Worm (Caenorhabditis elegans) whole organism, early embryonic: ENCODE measurements around the gene T05C12.15.

Experiments used
- F13C5.2 ChIP-seq: sonication (generic microtip); optimal IDR thresholded peaks from 2 replicates; lab custom pipeline; 2017; ENCODE audit warnings: mild to moderate bottlenecking, missing genetic modification characterization, inconsistent platforms, missing compliant biosample characterization
- ama-1 ChIP-seq: fragments of 150-350 bp; optimal IDR thresholded peaks from 2 replicates; lab custom pipeline; 2014
- ets-7 ChIP-seq: sonication (generic microtip); optimal IDR thresholded peaks from 2 replicates; lab custom pipeline; 2016; ENCODE audit warnings: missing genotype, missing genetic modification characterization, missing compliant biosample characterization
- pes-1 ChIP-seq: fragments of 200-800 bp; sonication (Bioruptor generic); IDR thresholded peaks from 2 replicates; pipeline ENCODE4 v1.3.6; 2022; ENCODE audit warnings: missing genetic modification reagents, missing genetic modification characterization, missing compliant biosample characterization
- tra-4 ChIP-seq: sonication (generic microtip); optimal IDR thresholded peaks from 2 replicates; lab custom pipeline; 2017; ENCODE audit warnings: missing genetic modification characterization, missing compliant biosample characterization

- no peak for TF ChIP-seq ama-1
- TF ChIP-seq pes-1 (GFP tag; lab: Robert Waterston, UW): no peak
- no peak for TF ChIP-seq ets-7 (tag; lab: Kevin White, UChicago)
- TF ChIP-seq F13C5.2 (tag; lab: Kevin White, UChicago): no peak
- TF ChIP-seq tra-4 (tag; lab: Kevin White, UChicago): no peak
Measured at ce11 chrII:8209476-8209875, 40.1 kb downstream of the T05C12.15 start, which contains the start of gene M110.8.
